Fruit fly (Drosophila melanogaster) whole organism, pupa: ENCODE data around the gene CG45488.

ENCODE experiments used
- CG10348 ChIP-seq: fragments of 200-800 bp; sonication (Bioruptor generic); IDR thresholded peaks from 2 replicates; pipeline ENCODE4 v1.3.6; 2022; ENCODE audit warnings: missing biosample characterization, missing genetic modification characterization
- CG12605 ChIP-seq: fragments of 200-800 bp; sonication (Bioruptor generic); IDR thresholded peaks from 2 replicates; pipeline ENCODE4 v1.3.6; 2022; ENCODE audit warnings: missing biosample characterization, missing genetic modification characterization
- CG13204 ChIP-seq: fragments of 200-800 bp; sonication (Bioruptor generic); optimal IDR thresholded peaks from 2 replicates; lab custom pipeline; 2018; ENCODE audit warnings: missing biosample characterization, mild to moderate bottlenecking, missing genetic modification characterization, moderate library complexity
- CG14655 ChIP-seq: fragments of 200-800 bp; sonication (Bioruptor generic); optimal IDR thresholded peaks from 3 replicates; lab custom pipeline; 2017; ENCODE audit warnings: mild to moderate bottlenecking, missing biosample characterization, missing genetic modification reagents, missing genetic modification characterization
- CG15710 ChIP-seq: fragments of 200-800 bp; sonication (Bioruptor generic); optimal IDR thresholded peaks from 2 replicates; lab custom pipeline; 2018; ENCODE audit warnings: missing biosample characterization, mild to moderate bottlenecking, missing genetic modification characterization, moderate library complexity
- CG17806 ChIP-seq: fragments of 200-800 bp; sonication (Bioruptor generic); optimal IDR thresholded peaks from 2 replicates; lab custom pipeline; 2018; ENCODE audit warnings: missing biosample characterization, mild to moderate bottlenecking, missing genetic modification characterization, moderate library complexity
- CG32121 ChIP-seq: fragments of 200-800 bp; sonication (Bioruptor generic); IDR thresholded peaks from 2 replicates; pipeline ENCODE4 v1.3.6; 2022; ENCODE audit warnings: missing biosample characterization, missing genetic modification characterization
- CG34367 ChIP-seq: fragments of 200-800 bp; sonication (Bioruptor generic); optimal IDR thresholded peaks from 2 replicates; lab custom pipeline; 2018; ENCODE audit warnings: missing biosample characterization, mild to moderate bottlenecking, missing genetic modification characterization
- CG4496 ChIP-seq: fragments of 200-800 bp; sonication (Bioruptor generic); IDR thresholded peaks from 3 replicates; pipeline ENCODE4 v1.3.6; 2022; ENCODE audit warnings: missing biosample characterization, missing genetic modification characterization
- CG8159 ChIP-seq: fragments of 200-800 bp; sonication (Bioruptor generic); optimal IDR thresholded peaks from 3 replicates; lab custom pipeline; 2018; ENCODE audit warnings: missing biosample characterization, mild to moderate bottlenecking, missing genetic modification characterization, moderate library complexity
- CG8301 ChIP-seq: fragments of 200-800 bp; sonication (Bioruptor generic); optimal IDR thresholded peaks from 2 replicates; lab custom pipeline; 2018; ENCODE audit warnings: missing biosample characterization, mild to moderate bottlenecking, missing genetic modification characterization
- CG9948 ChIP-seq: fragments of 200-800 bp; sonication (Bioruptor generic); optimal IDR thresholded peaks from 2 replicates; lab custom pipeline; 2018; ENCODE audit warnings: missing biosample characterization, mild to moderate bottlenecking, missing genetic modification characterization, moderate library complexity
- D1 ChIP-seq: fragments of 200-800 bp; sonication (Bioruptor generic); optimal IDR thresholded peaks from 2 replicates; lab custom pipeline; 2018; ENCODE audit warnings: missing biosample characterization, mild to moderate bottlenecking, missing genetic modification characterization, moderate library complexity
- EcR ChIP-seq: fragments of 200-800 bp; sonication (Bioruptor generic); optimal IDR thresholded peaks from 3 replicates; lab custom pipeline; 2019; ENCODE audit warnings: missing biosample characterization, missing genetic modification characterization, mild to moderate bottlenecking, moderate library complexity, missing genetic modification reagents
- Ets98B ChIP-seq: fragments of 200-800 bp; sonication (Bioruptor generic); IDR thresholded peaks from 2 replicates; pipeline ENCODE4 v1.3.6; 2022; ENCODE audit warnings: missing biosample characterization, missing genetic modification characterization
- Pif1A ChIP-seq: fragments of 200-800 bp; sonication (Bioruptor generic); optimal IDR thresholded peaks from 3 replicates; lab custom pipeline; 2016; ENCODE audit warnings: missing biosample characterization, missing genetic modification characterization
- Pif1B ChIP-seq: fragments of 200-800 bp; sonication (Bioruptor generic); optimal IDR thresholded peaks from 3 replicates; lab custom pipeline; 2016; ENCODE audit warnings: missing biosample characterization, missing genetic modification characterization
- Snoo ChIP-seq: fragments of 200-800 bp; sonication (Bioruptor generic); optimal IDR thresholded peaks from 3 replicates; lab custom pipeline; 2017; ENCODE audit warnings: missing biosample characterization, mild to moderate bottlenecking, missing genetic modification characterization, inconsistent platforms
- fd96Ca ChIP-seq: fragments of 200-800 bp; sonication (Bioruptor generic); IDR thresholded peaks from 3 replicates; pipeline ENCODE4 v1.3.6; 2022; ENCODE audit warnings: missing biosample characterization, missing genetic modification characterization
- gl ChIP-seq: fragments of 200-800 bp; sonication (Bioruptor generic); optimal IDR thresholded peaks from 2 replicates; lab custom pipeline; 2018; ENCODE audit warnings: missing biosample characterization, mild to moderate bottlenecking, missing genetic modification characterization
- rn ChIP-seq: fragments of 200-800 bp; sonication (Bioruptor generic); IDR thresholded peaks from 2 replicates; pipeline ENCODE4 v1.3.6; 2022; ENCODE audit warnings: missing biosample characterization, missing genetic modification characterization

CG45488 gene

dm6 chrX:19875059-19875458 lies 45.2 kb downstream of the CG45488 start:
- TF ChIP-seq CG10348 (GFP tag; lab: Robert Waterston, UW) (peak; percentile 64), CG8301 (tag; lab: Kevin White, UChicago) (peak; percentile 97), Snoo (tag; lab: Kevin White, UChicago) (peak; percentile 86), CG14655 (GFP tag; lab: Kevin White, UChicago) (peak; percentile 96), CG32121 (GFP tag; lab: Robert Waterston, UW) (peak; percentile 93), Pif1A (GFP tag; lab: Kevin White, UChicago) (peak; percentile 95), CG13204 (GFP tag; lab: Kevin White, UChicago) (peak; percentile 84), CG34367 (tag; lab: Kevin White, UChicago) (peak; percentile 91), CG17806 (tag; lab: Kevin White, UChicago) (peak; percentile 89), CG9948 (tag; lab: Kevin White, UChicago) (peak; percentile 94), D1 (tag; lab: Kevin White, UChicago) (peak; percentile 92), Pif1B (GFP tag; lab: Kevin White, UChicago) (peak; percentile 95), Ets98B (peak; percentile 85), EcR (GFP tag; lab: Kevin White, UChicago) (peak; percentile 42), CG8159 (tag; lab: Kevin White, UChicago) (peak; percentile 99), rn (GFP tag; lab: Robert Waterston, UW) (peak; percentile 72), CG4496 (peak; percentile 91), CG15710 (peak; percentile 94), fd96Ca (GFP tag; lab: Robert Waterston, UW) (peak; percentile 93), gl (tag; lab: Kevin White, UChicago) (peak; percentile 87), CG12605 (GFP tag; lab: Robert Waterston, UW) (peak; percentile 81)
